Fruit fly (Drosophila melanogaster) whole organism, embryonic: Measurements from ENCODE around the gene BckdhA.
A peak's percentile ranks its signal among the peaks of the same experiment; 100 is the strongest.

ENCODE experiments used
- Adf1 ChIP-seq: fragments of 200-800 bp; sonication (Bioruptor generic); IDR thresholded peaks from 2 replicates; pipeline ENCODE4 v1.3.6; 2022; ENCODE audit warnings: missing biosample characterization, missing genetic modification characterization
- BEAF-32 ChIP-seq: fragments of 200-800 bp; sonication (Bioruptor generic); optimal IDR thresholded peaks from 3 replicates; lab custom pipeline; 2017; ENCODE audit warnings: missing biosample characterization, missing genetic modification characterization, mild to moderate bottlenecking, moderate library complexity, missing genetic modification reagents
- Bdp1 ChIP-seq: fragments of 200-800 bp; sonication (Bioruptor generic); optimal IDR thresholded peaks from 3 replicates; lab custom pipeline; 2016; ENCODE audit warnings: missing biosample characterization, missing genetic modification characterization
- Blimp-1 ChIP-seq: fragments of 200-800 bp; sonication (Bioruptor generic); optimal IDR thresholded peaks from 3 replicates; lab custom pipeline; 2018; ENCODE audit warnings: missing biosample characterization, missing genetic modification characterization, mild to moderate bottlenecking, moderate library complexity, missing genetic modification reagents
- BtbVII ChIP-seq: fragments of 200-800 bp; sonication (Bioruptor generic); optimal IDR thresholded peaks from 3 replicates; lab custom pipeline; 2017; ENCODE audit warnings: missing biosample characterization, mild to moderate bottlenecking, missing genetic modification characterization
- C15 ChIP-seq: fragments of 200-800 bp; sonication (Bioruptor generic); IDR thresholded peaks from 3 replicates; pipeline ENCODE4 v1.3.6; 2022; ENCODE audit warnings: missing biosample characterization, missing genetic modification characterization
- CG10654 ChIP-seq: fragments of 200-800 bp; sonication (Bioruptor generic); optimal IDR thresholded peaks from 2 replicates; lab custom pipeline; 2016; ENCODE audit warnings: missing biosample characterization, missing genetic modification characterization
- CG11247 ChIP-seq: fragments of 200-800 bp; sonication (Bioruptor generic); IDR thresholded peaks from 2 replicates; pipeline ENCODE4 v1.3.6; 2022; ENCODE audit warnings: missing biosample characterization, missing genetic modification characterization
- CG13424 ChIP-seq: fragments of 200-800 bp; sonication (Bioruptor generic); optimal IDR thresholded peaks from 2 replicates; lab custom pipeline; 2019; ENCODE audit warnings: missing biosample characterization, mild to moderate bottlenecking, missing genetic modification characterization, moderate library complexity
- CG18262 ChIP-seq: fragments of 200-800 bp; optimal IDR thresholded peaks from 3 replicates; lab custom pipeline; 2019; ENCODE audit warnings: missing biosample characterization, mild to moderate bottlenecking, missing genetic modification characterization, moderate library complexity
- CG30020 ChIP-seq: fragments of 200-800 bp; optimal IDR thresholded peaks from 2 replicates; lab custom pipeline; 2019; ENCODE audit warnings: missing biosample characterization, mild to moderate bottlenecking, missing genetic modification characterization, moderate library complexity
- CG3065 ChIP-seq: fragments of 200-800 bp; sonication (Bioruptor generic); optimal IDR thresholded peaks from 2 replicates; lab custom pipeline; 2016; ENCODE audit warnings: missing biosample characterization, missing genetic modification characterization
- CG32772 ChIP-seq: fragments of 200-800 bp; sonication (Bioruptor generic); IDR thresholded peaks from 2 replicates; pipeline ENCODE4 v1.3.6; 2022; ENCODE audit warnings: missing biosample characterization, missing genetic modification characterization
- CG4820 ChIP-seq: fragments of 200-800 bp; sonication (Bioruptor generic); optimal IDR thresholded peaks from 3 replicates; lab custom pipeline; 2016; ENCODE audit warnings: missing biosample characterization, missing genetic modification characterization
- CG5245 ChIP-seq: fragments of 200-800 bp; sonication (Bioruptor generic); optimal IDR thresholded peaks from 3 replicates; lab custom pipeline; 2016; ENCODE audit warnings: missing biosample characterization, missing genetic modification characterization
- CG7357 ChIP-seq: fragments of 200-800 bp; sonication (Bioruptor generic); IDR thresholded peaks from 3 replicates; pipeline ENCODE4 v1.3.6; 2022; ENCODE audit warnings: missing biosample characterization, missing genetic modification characterization
- CG8089 ChIP-seq: fragments of 200-800 bp; sonication (Bioruptor generic); optimal IDR thresholded peaks from 3 replicates; lab custom pipeline; 2016; ENCODE audit warnings: missing biosample characterization, missing genetic modification characterization
- CG8388 ChIP-seq: fragments of 200-800 bp; sonication (Bioruptor generic); optimal IDR thresholded peaks from 2 replicates; lab custom pipeline; 2019; ENCODE audit warnings: missing biosample characterization, mild to moderate bottlenecking, missing genetic modification characterization, moderate library complexity
- CG9609 ChIP-seq: fragments of 200-800 bp; sonication (Bioruptor generic); optimal IDR thresholded peaks from 3 replicates; lab custom pipeline; 2016; ENCODE audit warnings: missing biosample characterization, missing genetic modification characterization
- CG9817 ChIP-seq: fragments of 200-800 bp; sonication (Bioruptor generic); optimal IDR thresholded peaks from 2 replicates; lab custom pipeline; 2018; ENCODE audit warnings: missing biosample characterization, mild to moderate bottlenecking, missing genetic modification characterization, moderate library complexity
- CTCF ChIP-seq: fragments of 200-800 bp; sonication (Bioruptor generic); optimal IDR thresholded peaks from 2 replicates; lab custom pipeline; 2017; ENCODE audit warnings: missing biosample characterization, mild to moderate bottlenecking, missing genetic modification characterization, moderate library complexity
- Dad ChIP-seq: fragments of 200-800 bp; sonication (Bioruptor generic); optimal IDR thresholded peaks from 3 replicates; lab custom pipeline; 2016; ENCODE audit warnings: missing biosample characterization, missing genetic modification characterization
- Dll ChIP-seq: fragments of 200-800 bp; sonication (Bioruptor generic); IDR thresholded peaks from 4 replicates; pipeline ENCODE4 v1.3.6; 2022; ENCODE audit warnings: missing biosample characterization, missing genetic modification characterization; ENCODE audit not compliant: partially characterized antibody
- Gsc ChIP-seq: fragments of 200-800 bp; sonication (Bioruptor generic); IDR thresholded peaks from 2 replicates; pipeline ENCODE4 v1.3.6; 2022; ENCODE audit warnings: missing biosample characterization, missing genetic modification characterization
- Hr51 ChIP-seq, 2 experiments: fragments of 200-800 bp; sonication (Bioruptor generic); optimal IDR thresholded peaks; 2 replicates in 1 of 2; 3 replicates in 1 of 2; lab custom pipeline; 2016 to 2018; ENCODE audit warnings: missing biosample characterization in 2 of 2, missing genetic modification characterization in 2 of 2, mild to moderate bottlenecking in 1 of 2, moderate library complexity in 1 of 2
- MESR4 ChIP-seq: fragments of 200-800 bp; sonication (Bioruptor generic); optimal IDR thresholded peaks from 2 replicates; lab custom pipeline; 2018; ENCODE audit warnings: missing biosample characterization, mild to moderate bottlenecking, missing genetic modification characterization, moderate library complexity
- Max ChIP-seq: fragments of 200-800 bp; sonication (Bioruptor generic); optimal IDR thresholded peaks from 2 replicates; lab custom pipeline; 2016; ENCODE audit warnings: missing biosample characterization, mild to moderate bottlenecking, missing genetic modification characterization
- Meics ChIP-seq: fragments of 200-800 bp; sonication (Bioruptor generic); optimal IDR thresholded peaks from 2 replicates; lab custom pipeline; 2017; ENCODE audit warnings: missing biosample characterization, mild to moderate bottlenecking, missing genetic modification characterization
- Pdp1 ChIP-seq, 2 experiments: fragments of 200-800 bp; sonication (Bioruptor generic); optimal IDR thresholded peaks; 3 replicates each; lab custom pipeline; 2016; ENCODE audit warnings: missing biosample characterization in 2 of 2, missing genetic modification characterization in 2 of 2, mild to moderate bottlenecking in 1 of 2, moderate library complexity in 1 of 2
- Six4 ChIP-seq: fragments of 200-800 bp; sonication (Bioruptor generic); optimal IDR thresholded peaks from 2 replicates; lab custom pipeline; 2016; ENCODE audit warnings: missing biosample characterization, missing genetic modification characterization
- Sox102F ChIP-seq: fragments of 200-800 bp; sonication (Bioruptor generic); optimal IDR thresholded peaks from 2 replicates; lab custom pipeline; 2018; ENCODE audit warnings: missing biosample characterization, mild to moderate bottlenecking, missing genetic modification characterization, moderate library complexity
- Sry-δ ChIP-seq: fragments of 200-800 bp; sonication (Bioruptor generic); optimal IDR thresholded peaks from 2 replicates; lab custom pipeline; 2016; ENCODE audit warnings: missing biosample characterization, missing genetic modification characterization
- Xbp1 ChIP-seq: fragments of 200-800 bp; sonication (Bioruptor generic); optimal IDR thresholded peaks from 3 replicates; lab custom pipeline; 2016; ENCODE audit warnings: missing biosample characterization, mild to moderate bottlenecking, missing genetic modification characterization
- ara ChIP-seq: fragments of 200-800 bp; sonication (Bioruptor generic); IDR thresholded peaks from 2 replicates; pipeline ENCODE4 v1.3.6; 2022; ENCODE audit warnings: missing biosample characterization, missing genetic modification characterization
- chn ChIP-seq: fragments of 200-800 bp; sonication (Bioruptor generic); optimal IDR thresholded peaks from 2 replicates; lab custom pipeline; 2016; ENCODE audit warnings: missing biosample characterization, missing genetic modification characterization
- croc ChIP-seq: fragments of 200-800 bp; sonication (Bioruptor generic); conservative IDR thresholded peaks from 3 replicates; pipeline ENCODE4 v1.3.6; 2022; ENCODE audit warnings: missing biosample characterization, missing genetic modification characterization
- dati ChIP-seq: fragments of 200-800 bp; sonication (Bioruptor generic); IDR thresholded peaks from 2 replicates; pipeline ENCODE4 v1.3.6; 2022; ENCODE audit warnings: missing biosample characterization, missing genetic modification characterization
- dimm ChIP-seq: fragments of 200-800 bp; sonication (Bioruptor generic); IDR thresholded peaks from 2 replicates; pipeline ENCODE4 v1.3.6; 2022; ENCODE audit warnings: missing biosample characterization, missing genetic modification characterization
- dpn ChIP-seq, 2 experiments: fragments of 200-800 bp; sonication (Bioruptor generic); optimal IDR thresholded peaks; 3 replicates each; lab custom pipeline; 2016; ENCODE audit warnings: missing biosample characterization in 2 of 2, missing genetic modification characterization in 2 of 2
- hbn ChIP-seq: fragments of 200-800 bp; sonication (Bioruptor generic); IDR thresholded peaks from 2 replicates; pipeline ENCODE4 v1.3.6; 2022; ENCODE audit warnings: missing biosample characterization, missing genetic modification characterization; ENCODE audit not compliant: partially characterized antibody
- jumu ChIP-seq: fragments of 200-800 bp; sonication (Bioruptor generic); optimal IDR thresholded peaks from 3 replicates; lab custom pipeline; 2016; ENCODE audit warnings: missing biosample characterization, missing genetic modification characterization
- maf-S ChIP-seq: fragments of 200-800 bp; sonication (Bioruptor generic); optimal IDR thresholded peaks from 2 replicates; lab custom pipeline; 2016; ENCODE audit warnings: missing biosample characterization, missing genetic modification characterization
- nmo ChIP-seq: fragments of 200-800 bp; sonication (Bioruptor generic); optimal IDR thresholded peaks from 2 replicates; lab custom pipeline; 2018; ENCODE audit warnings: missing biosample characterization, mild to moderate bottlenecking, missing genetic modification characterization, moderate library complexity
- pnt ChIP-seq: fragments of 200-800 bp; sonication (Bioruptor generic); optimal IDR thresholded peaks from 3 replicates; lab custom pipeline; 2016; ENCODE audit warnings: missing biosample characterization, missing genetic modification characterization
- psq ChIP-seq: fragments of 200-800 bp; sonication (Bioruptor generic); optimal IDR thresholded peaks from 2 replicates; lab custom pipeline; 2017; ENCODE audit warnings: missing biosample characterization, missing genetic modification characterization
- scrt ChIP-seq: fragments of 200-800 bp; sonication (Bioruptor generic); optimal IDR thresholded peaks from 2 replicates; lab custom pipeline; 2018; ENCODE audit warnings: missing biosample characterization, mild to moderate bottlenecking, missing genetic modification characterization, moderate library complexity
- sens-2 ChIP-seq: fragments of 200-800 bp; sonication (Bioruptor generic); IDR thresholded peaks from 2 replicates; pipeline ENCODE4 v1.3.6; 2022; ENCODE audit warnings: missing biosample characterization, missing genetic modification characterization
- tna ChIP-seq: fragments of 200-800 bp; sonication (Bioruptor generic); IDR thresholded peaks from 2 replicates; pipeline ENCODE4 v1.3.6; 2022; ENCODE audit warnings: missing biosample characterization, missing genetic modification characterization; ENCODE audit not compliant: partially characterized antibody
- vfl ChIP-seq: fragments of 200-800 bp; sonication (Bioruptor generic); optimal IDR thresholded peaks from 2 replicates; lab custom pipeline; 2016; ENCODE audit warnings: missing biosample characterization, missing genetic modification characterization
- zen ChIP-seq: fragments of 200-800 bp; sonication (Bioruptor generic); optimal IDR thresholded peaks from 3 replicates; lab custom pipeline; 2018; ENCODE audit warnings: missing biosample characterization, mild to moderate bottlenecking, missing genetic modification characterization, moderate library complexity
- zfh1 ChIP-seq: fragments of 200-800 bp; sonication (Bioruptor generic); IDR thresholded peaks from 3 replicates; pipeline ENCODE4 v1.3.6; 2022; ENCODE audit warnings: missing biosample characterization, missing genetic modification characterization

BckdhA gene

dm6 chr3R:9513052-9513420 lies 42.5 kb upstream of the BckdhA start, which contains the start of the genes Ras85D and Rlb1 (continued):
- TF ChIP-seq dimm (GFP tag; lab: Robert Waterston, UW) (no peak), dati (GFP tag; lab: Robert Waterston, UW) (no peak), Max (peak; percentile 89), C15 (no peak), hbn (GFP tag; lab: Robert Waterston, UW) (no peak), CG5245 (GFP tag; lab: Kevin White, UChicago) (peak; percentile 42), CG13424 (tag; lab: Kevin White, UChicago) (peak; percentile 82), pnt (GFP tag; lab: Kevin White, UChicago) (peak; percentile 70), CG9817 (peak; percentile 89), Sry-δ (peak; percentile 99), croc (peak; percentile 41; the same call in 2 of the 3 replicates), jumu (peak; percentile 83), nmo (GFP tag; lab: Kevin White, UChicago) (peak; percentile 84), Bdp1 (GFP tag; lab: Kevin White, UChicago) (peak; percentile 58), Meics (GFP tag; lab: Kevin White, UChicago) (peak; percentile 63), Sox102F (GFP tag; lab: Kevin White, UChicago) (no peak), Xbp1 (GFP tag; lab: Kevin White, UChicago) (peak; percentile 84), zen (peak; percentile 8), scrt (no peak), Six4 (GFP tag; lab: Kevin White, UChicago) (peak; percentile 48), BEAF-32 (GFP tag; lab: Kevin White, UChicago) (peak; percentile 98)

dm6 chr3R:9515860-9516344 lies 39.7 kb upstream of the BckdhA start, which contains the start of the genes mRpL47, CG8176 and Kdm3:
TSS of gene mRpL47 (minus strand) at chr3R:9515908.
TSS of gene CG8176 (plus strand) at chr3R:9516007.
TSS of gene Kdm3 (plus strand) at chr3R:9516007.
- TF ChIP-seq Hr51 (GFP tag; optimal IDR thresholded peaks at IDR 0.05; lab: Kevin White, UChicago) (peak in 1 of 2 experiments; percentile 81), maf-S (GFP tag; lab: Kevin White, UChicago) (peak; percentile 54), CG9609 (GFP tag; lab: Kevin White, UChicago) (peak; percentile 60), Gsc (no peak), sens-2 (GFP tag; lab: Robert Waterston, UW) (no peak), CTCF (GFP tag; lab: Kevin White, UChicago) (peak; percentile 45), CG11247 (GFP tag; lab: Robert Waterston, UW) (no peak), psq (peak; percentile 28), Dad (GFP tag; lab: Kevin White, UChicago) (peak; percentile 72), zfh1 (GFP tag; lab: Robert Waterston, UW) (no peak), CG8089 (GFP tag; lab: Kevin White, UChicago) (peak; percentile 37), tna (GFP tag; lab: Robert Waterston, UW) (no peak), CG7357 (GFP tag; lab: Robert Waterston, UW) (no peak), Adf1 (GFP tag; lab: Robert Waterston, UW) (no peak), chn (GFP tag; lab: Kevin White, UChicago) (peak; percentile 75), Pdp1 (GFP tag; optimal IDR thresholded peaks at IDR 0.05; lab: Kevin White, UChicago) (peak; percentile 64 to 97), CG30020 (tag; lab: Kevin White, UChicago) (peak; percentile 68), CG18262 (tag; lab: Kevin White, UChicago) (peak; percentile 43), dpn (GFP tag; optimal IDR thresholded peaks at IDR 0.05; lab: Kevin White, UChicago) (peak; percentile 78), CG4820 (GFP tag; lab: Kevin White, UChicago) (peak; percentile 45), vfl (GFP tag; lab: Kevin White, UChicago) (peak; percentile 79), CG10654 (GFP tag; lab: Kevin White, UChicago) (peak; percentile 52), ara (GFP tag; lab: Robert Waterston, UW) (no peak), CG3065 (GFP tag; lab: Kevin White, UChicago) (no peak), BtbVII (GFP tag; lab: Kevin White, UChicago) (no peak), Dll (GFP tag; lab: Robert Waterston, UW) (no peak), MESR4 (peak; percentile 91), Six4 (GFP tag; lab: Kevin White, UChicago) (no peak), dimm (GFP tag; lab: Robert Waterston, UW) (no peak), Blimp-1 (GFP tag; lab: Kevin White, UChicago) (no peak), CG32772 (GFP tag; lab: Robert Waterston, UW) (no peak), CG8388 (no peak)
